Worm (Caenorhabditis elegans) whole organism, L4 larva: ENCODE measurements around the gene nhr-192.
A peak's percentile ranks its signal among the peaks of the same experiment; 100 is the strongest.

Source experiments
- F44E2.7 ChIP-seq: fragments of 200-800 bp; sonication (Bioruptor generic); IDR thresholded peaks from 2 replicates; pipeline ENCODE4 v2.1.2; 2022; ENCODE audit warnings: missing genetic modification characterization, missing compliant biosample characterization
- ZK546.5 ChIP-seq, 2 experiments: sonication (generic microtip); optimal IDR thresholded peaks; 2 replicates each; lab custom pipeline; 2017; ENCODE audit warnings: missing biosample characterization in 2 of 2, missing genetic modification characterization in 2 of 2
- aha-1 ChIP-seq: fragments of 150-350 bp; peaks from one replicate; lab custom pipeline; 2014; ENCODE audit warnings: missing biosample characterization, missing genetic modification characterization
- arid-1 ChIP-seq: fragments of 200-800 bp; sonication (Bioruptor generic); conservative IDR thresholded peaks from 2 replicates; pipeline ENCODE4 v1.3.6; 2022; ENCODE audit warnings: missing genetic modification reagents, missing genetic modification characterization, missing compliant biosample characterization
- attf-4 ChIP-seq: sonication (generic microtip); optimal IDR thresholded peaks from 3 replicates; lab custom pipeline; 2017; ENCODE audit warnings: missing biosample characterization, missing genetic modification characterization
- ceh-20 ChIP-seq: fragments of 200-800 bp; sonication (Bioruptor generic); IDR thresholded peaks from 2 replicates; pipeline ENCODE4 v1.3.6; 2022; ENCODE audit warnings: missing genetic modification reagents, missing genetic modification characterization, missing compliant biosample characterization
- ceh-32 ChIP-seq: sonication (generic microtip); optimal IDR thresholded peaks from 2 replicates; lab custom pipeline; 2016; ENCODE audit warnings: mild to moderate bottlenecking, missing genetic modification characterization, missing compliant biosample characterization; ENCODE audit not compliant: poor library complexity
- ceh-44 ChIP-seq: fragments of 200-800 bp; sonication (Bioruptor generic); IDR thresholded peaks from 2 replicates; pipeline ENCODE4 v1.3.6; 2022; ENCODE audit warnings: missing genetic modification reagents, missing genetic modification characterization, missing compliant biosample characterization
- ctbp-1 ChIP-seq: fragments of 200-800 bp; sonication (Bioruptor generic); IDR thresholded peaks from 2 replicates; pipeline ENCODE4 v1.3.6; 2022; ENCODE audit warnings: missing genetic modification reagents, missing genetic modification characterization, missing compliant biosample characterization
- daf-12 ChIP-seq: fragments of 150-350 bp; optimal IDR thresholded peaks from 2 replicates; lab custom pipeline; 2014; ENCODE audit warnings: missing biosample characterization, missing genetic modification reagents, missing genetic modification characterization
- daf-16 ChIP-seq, 3 experiments: sonication (generic microtip); optimal IDR thresholded peaks; 2 replicates each; lab custom pipeline; 2016 to 2017; ENCODE audit warnings: missing genetic modification characterization in 3 of 3, missing genetic modification reagents in 3 of 3, mild to moderate bottlenecking in 2 of 3, missing compliant biosample characterization in 2 of 3, missing biosample characterization in 1 of 3, moderate library complexity in 1 of 3
- dmd-6 ChIP-seq: fragments of 200-800 bp; sonication (Bioruptor generic); IDR thresholded peaks from 2 replicates; pipeline ENCODE4 v1.3.6; 2022; ENCODE audit warnings: missing genetic modification reagents, missing genetic modification characterization, missing compliant biosample characterization
- dpl-1 ChIP-seq: fragments of 150-350 bp; optimal IDR thresholded peaks from 2 replicates; lab custom pipeline; 2014; ENCODE audit warnings: missing biosample characterization, missing genetic modification reagents, missing genetic modification characterization
- duxl-1 ChIP-seq: sonication (generic microtip); optimal IDR thresholded peaks from 2 replicates; lab custom pipeline; 2016; ENCODE audit warnings: mild to moderate bottlenecking, missing genetic modification characterization, moderate library complexity, missing compliant biosample characterization; ENCODE audit not compliant: poor library complexity
- dve-1 ChIP-seq: sonication (generic microtip); optimal IDR thresholded peaks from 2 replicates; lab custom pipeline; 2017; ENCODE audit warnings: antibody characterized with exemption, mild to moderate bottlenecking, missing genetic modification characterization, missing compliant biosample characterization; ENCODE audit not compliant: insufficient read depth
- egl-27 ChIP-seq: sonication (generic microtip); optimal IDR thresholded peaks from 3 replicates; lab custom pipeline; 2017; ENCODE audit warnings: missing biosample characterization, missing genetic modification reagents, missing genetic modification characterization
- hif-1 ChIP-seq, 2 experiments: sonication (generic microtip); optimal IDR thresholded peaks; 2 replicates each; lab custom pipeline; 2016 to 2017; ENCODE audit warnings: missing compliant biosample characterization in 2 of 2, missing genetic modification characterization in 2 of 2, missing genetic modification reagents in 2 of 2, missing genotype in 2 of 2, mild to moderate bottlenecking in 1 of 2
- hlh-11 ChIP-seq: fragments of 200-800 bp; sonication (Bioruptor generic); optimal IDR thresholded peaks from 2 replicates; lab custom pipeline; 2018; ENCODE audit warnings: mild to moderate bottlenecking, missing genetic modification characterization, missing compliant biosample characterization
- hlh-30 ChIP-seq: sonication (generic microtip); optimal IDR thresholded peaks from 2 replicates; lab custom pipeline; 2017; ENCODE audit warnings: antibody characterized with exemption, mild to moderate bottlenecking, missing genetic modification characterization, missing compliant biosample characterization; ENCODE audit not compliant: insufficient read depth
- hmg-1.1 ChIP-seq: fragments of 200-800 bp; sonication (Bioruptor generic); IDR thresholded peaks from 2 replicates; pipeline ENCODE4 v1.3.6; 2022; ENCODE audit warnings: missing genetic modification reagents, missing genetic modification characterization, missing compliant biosample characterization
- jun-1 ChIP-seq: fragments of 150-350 bp; optimal IDR thresholded peaks from 2 replicates; lab custom pipeline; 2014; ENCODE audit warnings: missing biosample characterization, missing genetic modification reagents, missing genetic modification characterization
- lim-7 ChIP-seq: fragments of 200-800 bp; sonication (Bioruptor generic); IDR thresholded peaks from 2 replicates; pipeline ENCODE4 v1.3.6; 2022; ENCODE audit warnings: missing genetic modification characterization, missing compliant biosample characterization
- lin-1 ChIP-seq: fragments of 200-800 bp; sonication (Bioruptor generic); IDR thresholded peaks from 2 replicates; pipeline ENCODE4 v1.3.6; 2022; ENCODE audit warnings: missing genetic modification reagents, missing genetic modification characterization, missing compliant biosample characterization
- lin-13 ChIP-seq: fragments of 150-350 bp; optimal IDR thresholded peaks from 2 replicates; lab custom pipeline; 2014; ENCODE audit warnings: missing biosample characterization, missing genetic modification reagents, missing genetic modification characterization
- lin-15B ChIP-seq: fragments of 150-350 bp; sonication (generic microtip); optimal IDR thresholded peaks from 3 replicates; lab custom pipeline; 2014; ENCODE audit warnings: missing biosample characterization, missing genetic modification characterization
- lin-39 ChIP-seq: fragments of 150-350 bp; optimal IDR thresholded peaks from 2 replicates; lab custom pipeline; 2014; ENCODE audit warnings: missing biosample characterization, missing genetic modification reagents, missing genetic modification characterization
- lir-3 ChIP-seq: sonication (generic microtip); optimal IDR thresholded peaks from 2 replicates; lab custom pipeline; 2016; ENCODE audit warnings: mild to moderate bottlenecking, missing genetic modification characterization, missing compliant biosample characterization
- lsy-2 ChIP-seq, 2 experiments: fragments of 150-350 bp in 1 of 2; sonication (generic microtip) in 1 of 2; optimal IDR thresholded peaks; 2 replicates each; lab custom pipeline; 2014 to 2017; ENCODE audit warnings: missing biosample characterization in 2 of 2, missing genetic modification characterization in 2 of 2
- madf-5 ChIP-seq, 2 experiments: fragments of 200-800 bp; sonication (Bioruptor generic); IDR thresholded peaks; 2 replicates each; pipeline ENCODE4 v1.3.6; 2022; ENCODE audit warnings: missing compliant biosample characterization in 2 of 2, missing genetic modification characterization in 2 of 2
- madf-9 ChIP-seq: fragments of 200-800 bp; sonication (Bioruptor generic); conservative IDR thresholded peaks from 2 replicates; pipeline ENCODE4 v1.3.6; 2022; ENCODE audit warnings: missing genetic modification reagents, missing genetic modification characterization, missing compliant biosample characterization
- mep-1 ChIP-seq: fragments of 150-350 bp; sonication (generic microtip); optimal IDR thresholded peaks from 3 replicates; lab custom pipeline; 2014; ENCODE audit warnings: missing biosample characterization, missing genetic modification characterization
- mes-2 ChIP-seq: sonication (generic microtip); optimal IDR thresholded peaks from 2 replicates; lab custom pipeline; 2016; ENCODE audit warnings: missing genotype, mild to moderate bottlenecking, missing genetic modification characterization, missing compliant biosample characterization; ENCODE audit not compliant: poor library complexity, severe bottlenecking
- mxl-2 ChIP-seq: fragments of 200-800 bp; sonication (Bioruptor generic); conservative IDR thresholded peaks from 2 replicates; pipeline ENCODE4 v1.3.6; 2022; ENCODE audit warnings: missing genetic modification reagents, missing genetic modification characterization, missing compliant biosample characterization
- nhr-102 ChIP-seq: sonication (generic microtip); optimal IDR thresholded peaks from 2 replicates; lab custom pipeline; 2016; ENCODE audit warnings: mild to moderate bottlenecking, missing genetic modification characterization, moderate library complexity, missing compliant biosample characterization
- nhr-237 ChIP-seq: sonication (generic microtip); optimal IDR thresholded peaks from 2 replicates; lab custom pipeline; 2017; ENCODE audit warnings: missing biosample characterization, missing genetic modification characterization
- nhr-42 ChIP-seq: fragments of 200-800 bp; sonication (Bioruptor generic); IDR thresholded peaks from 2 replicates; pipeline ENCODE4 v1.3.6; 2022; ENCODE audit warnings: missing genetic modification characterization, missing compliant biosample characterization
- nhr-48 ChIP-seq: sonication (generic microtip); optimal IDR thresholded peaks from 2 replicates; lab custom pipeline; 2016; ENCODE audit warnings: mild to moderate bottlenecking, missing genetic modification characterization, missing compliant biosample characterization
- nhr-6 ChIP-seq: fragments of 150-350 bp; optimal IDR thresholded peaks from 2 replicates; lab custom pipeline; 2014; ENCODE audit warnings: missing biosample characterization, missing genetic modification characterization
- pha-4 ChIP-seq, 2 experiments: fragments of 150-350 bp in 1 of 2; fragments of 200-800 bp in 1 of 2; sonication (Bioruptor generic) in 1 of 2; IDR thresholded peaks in 1 of 2; optimal IDR thresholded peaks in 1 of 2; 2 replicates each; pipeline versions ENCODE4 v1.3.6 to Lab custom; 2014 to 2022; ENCODE audit warnings: missing genetic modification characterization in 2 of 2, missing genetic modification reagents in 2 of 2, missing biosample characterization in 1 of 2, missing compliant biosample characterization in 1 of 2
- php-3 ChIP-seq: fragments of 200-800 bp; sonication (Bioruptor generic); IDR thresholded peaks from 2 replicates; pipeline ENCODE4 v1.3.6; 2022; ENCODE audit warnings: missing genetic modification reagents, missing genetic modification characterization, missing compliant biosample characterization
- pqm-1 ChIP-seq: sonication (generic microtip); optimal IDR thresholded peaks from 2 replicates; lab custom pipeline; 2017; ENCODE audit warnings: missing biosample characterization, missing genetic modification characterization
- set-16 ChIP-seq: fragments of 200-800 bp; sonication (Bioruptor generic); IDR thresholded peaks from 2 replicates; pipeline ENCODE4 v1.3.6; 2022; ENCODE audit warnings: missing genetic modification reagents, missing genetic modification characterization, missing compliant biosample characterization
- spr-1 ChIP-seq: sonication (generic microtip); optimal IDR thresholded peaks from 2 replicates; lab custom pipeline; 2016; ENCODE audit warnings: mild to moderate bottlenecking, missing genetic modification characterization, missing compliant biosample characterization
- spr-3 ChIP-seq: fragments of 200-800 bp; sonication (Bioruptor generic); optimal IDR thresholded peaks from 2 replicates; lab custom pipeline; 2018; ENCODE audit warnings: mild to moderate bottlenecking, missing genetic modification characterization, missing compliant biosample characterization
- tag-97 ChIP-seq: fragments of 200-800 bp; sonication (Bioruptor generic); IDR thresholded peaks from 2 replicates; pipeline ENCODE4 v1.3.6; 2022; ENCODE audit warnings: missing genetic modification characterization, missing compliant biosample characterization
- tra-1 ChIP-seq: fragments of 200-800 bp; sonication (Bioruptor generic); IDR thresholded peaks from 2 replicates; pipeline ENCODE4 v1.3.6; 2022; ENCODE audit warnings: missing genetic modification reagents, missing genetic modification characterization, missing compliant biosample characterization
- unc-130 ChIP-seq: sonication (generic microtip); optimal IDR thresholded peaks from 2 replicates; lab custom pipeline; 2016; ENCODE audit warnings: missing genetic modification reagents, missing genetic modification characterization, missing compliant biosample characterization
- ztf-11 ChIP-seq: fragments of 150-350 bp; optimal IDR thresholded peaks from 2 replicates; lab custom pipeline; 2014; ENCODE audit warnings: missing biosample characterization, missing genetic modification characterization
- ztf-7 ChIP-seq: fragments of 150-350 bp; optimal IDR thresholded peaks from 2 replicates; lab custom pipeline; 2014; ENCODE audit warnings: missing biosample characterization, missing genetic modification characterization

Gene nhr-192

DNA sequence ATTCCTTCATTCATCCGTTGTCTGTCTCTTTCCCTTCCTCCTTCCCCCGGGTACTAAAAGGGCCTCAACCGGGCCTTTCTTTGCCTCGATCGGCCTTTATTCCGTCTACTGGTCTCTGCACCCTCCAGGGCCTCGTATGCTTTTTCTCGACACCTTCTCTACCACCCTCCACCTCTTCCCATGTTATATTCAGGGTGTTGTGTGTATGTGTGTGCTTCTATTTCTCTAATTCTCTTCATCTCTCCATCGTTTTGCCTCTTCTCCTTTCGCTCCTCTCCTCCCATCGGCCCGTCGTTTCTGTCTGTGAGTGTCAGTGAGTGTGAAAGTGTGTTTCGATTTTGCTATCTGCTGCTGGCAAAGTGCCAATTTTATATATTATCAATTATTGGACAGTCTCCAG, 30.6 kb downstream of the nhr-192 start:
- TF ChIP-seq lin-15B: no peak
- TF ChIP-seq ztf-7 (tag; lab: Kevin White, UChicago): peak; percentile 31
- TF ChIP-seq hlh-30 (tag; lab: Kevin White, UChicago): peak; percentile 80
- peak; percentile 82 for TF ChIP-seq mes-2 (tag; lab: Kevin White, UChicago)
- TF ChIP-seq ztf-11 (tag; lab: Kevin White, UChicago): no peak
- no peak for TF ChIP-seq duxl-1 (tag; lab: Kevin White, UChicago)
- TF ChIP-seq lsy-2 (tag; optimal IDR thresholded peaks at IDR 0.05; lab: Kevin White, UChicago): peak; percentile 68 to 88
- TF ChIP-seq daf-16 (GFP tag; optimal IDR thresholded peaks at IDR 0.05; lab: Kevin White, UChicago): peak in 1 of 2 experiments; percentile 6
- peak; percentile 74 for TF ChIP-seq daf-16 (tag; optimal IDR thresholded peaks at IDR 0.05; lab: Kevin White, UChicago)
- no peak for TF ChIP-seq lim-7
- TF ChIP-seq nhr-48 (tag; lab: Kevin White, UChicago): peak; percentile 59
- no peak for TF ChIP-seq php-3
- no peak for TF ChIP-seq daf-12 (tag; lab: Kevin White, UChicago)
- TF ChIP-seq hlh-11 (tag; lab: Kevin White, UChicago): peak; percentile 91
- TF ChIP-seq nhr-6 (tag; lab: Kevin White, UChicago): peak; percentile 70
- TF ChIP-seq lir-3: no peak
- TF ChIP-seq pqm-1 (tag; lab: Kevin White, UChicago): peak; percentile 58
- peak; percentile 30 for TF ChIP-seq dpl-1 (GFP tag; lab: Kevin White, UChicago)
- TF ChIP-seq jun-1 (tag; lab: Kevin White, UChicago): peak; percentile 55
- peak; percentile 56; the same call in 1 of the 2 replicates for TF ChIP-seq ceh-20 (GFP tag; lab: Robert Waterston, UW)
- TF ChIP-seq spr-1 (tag; lab: Kevin White, UChicago): peak; percentile 47
- peak; percentile 39 for TF ChIP-seq spr-3 (GFP tag; lab: Kevin White, UChicago)
- no peak for TF ChIP-seq egl-27 (tag; lab: Kevin White, UChicago)
- no peak for TF ChIP-seq tra-1 (GFP tag; lab: Robert Waterston, UW)
- peak; percentile 25; the same call in 1 of the 2 replicates for TF ChIP-seq pha-4 (GFP tag; IDR thresholded peaks at IDR 0.05; lab: Robert Waterston, UW)
- TF ChIP-seq pha-4 (tag; optimal IDR thresholded peaks at IDR 0.05; lab: Kevin White, UChicago): peak; percentile 22
- peak; percentile 46 for TF ChIP-seq set-16 (GFP tag; lab: Robert Waterston, UW)
- TF ChIP-seq aha-1 (tag; lab: Kevin White, UChicago): peak; percentile 97
- peak; percentile 91 for TF ChIP-seq dve-1 (tag; lab: Kevin White, UChicago)
- TF ChIP-seq arid-1 (GFP tag; lab: Robert Waterston, UW): peak; percentile 43; the same call in 1 of the 2 replicates
- peak; percentile 20 for TF ChIP-seq ceh-32 (tag; lab: Kevin White, UChicago)
- no peak for TF ChIP-seq madf-5 (GFP tag; IDR thresholded peaks at IDR 0.05; lab: Robert Waterston, UW)
- TF ChIP-seq mep-1: peak; percentile 89
- TF ChIP-seq nhr-237 (tag; lab: Kevin White, UChicago): no peak
- TF ChIP-seq hif-1 (tag; optimal IDR thresholded peaks at IDR 0.05; lab: Kevin White, UChicago): peak in 1 of 2 experiments; percentile 44
- TF ChIP-seq lin-1 (GFP tag; lab: Robert Waterston, UW): no peak
- TF ChIP-seq unc-130 (GFP tag; lab: Kevin White, UChicago): no peak
- TF ChIP-seq nhr-102 (tag; lab: Kevin White, UChicago): peak; percentile 54
- TF ChIP-seq lin-13: peak; percentile 70
- no peak for TF ChIP-seq mxl-2 (GFP tag; lab: Robert Waterston, UW)
- no peak for TF ChIP-seq lin-39 (tag; lab: Kevin White, UChicago)
- peak; percentile 82 for TF ChIP-seq hmg-1.1 (GFP tag; lab: Robert Waterston, UW)
- no peak for TF ChIP-seq tag-97 (GFP tag; lab: Robert Waterston, UW)
- TF ChIP-seq madf-9 (GFP tag; lab: Robert Waterston, UW): no peak; the same call in 1 of the 2 replicates
- no peak for TF ChIP-seq ZK546.5 (tag; optimal IDR thresholded peaks at IDR 0.05; lab: Kevin White, UChicago)
- TF ChIP-seq dmd-6 (GFP tag; lab: Robert Waterston, UW): peak; percentile 88
- TF ChIP-seq F44E2.7 (GFP tag; lab: Robert Waterston, UW): no peak
- TF ChIP-seq ctbp-1: peak; percentile 60; the same call in 1 of the 2 replicates
- TF ChIP-seq ceh-44 (GFP tag; lab: Robert Waterston, UW): no peak
- TF ChIP-seq attf-4 (tag; lab: Kevin White, UChicago): no peak
- TF ChIP-seq nhr-42 (GFP tag; lab: Robert Waterston, UW): no peak
